Worm (Caenorhabditis elegans) whole organism, young adult: Measurements from ENCODE around the gene C10C6.13.

ENCODE experiments used
- B0019.2 ChIP-seq: fragments of 200-800 bp; sonication (Bioruptor generic); conservative IDR thresholded peaks from 2 replicates; pipeline ENCODE4 v1.3.6; 2022; ENCODE audit warnings: missing genetic modification reagents, missing genetic modification characterization, missing compliant biosample characterization
- C06A6.2 ChIP-seq: fragments of 200-800 bp; sonication (Bioruptor generic); conservative IDR thresholded peaks from 2 replicates; pipeline ENCODE4 v1.3.6; 2022; ENCODE audit warnings: missing genetic modification characterization, missing compliant biosample characterization
- F49E8.2 ChIP-seq: sonication (generic microtip); optimal IDR thresholded peaks from 3 replicates; lab custom pipeline; 2017; ENCODE audit warnings: missing genetic modification characterization, mild to moderate bottlenecking, missing compliant biosample characterization, antibody characterized with exemption, moderate library complexity; ENCODE audit not compliant: insufficient read depth
- ama-1 ChIP-seq, 3 experiments: fragments of 150-350 bp in 1 of 3; sonication (generic microtip) in 2 of 3; optimal IDR thresholded peaks; 2 replicates each; lab custom pipeline; 2014 to 2018; ENCODE audit warnings: missing biosample characterization in 2 of 3, missing genetic modification characterization in 2 of 3, missing genetic modification reagents in 2 of 3
- attf-5 ChIP-seq: fragments of 200-800 bp; sonication (Bioruptor generic); optimal IDR thresholded peaks from 2 replicates; lab custom pipeline; 2018; ENCODE audit warnings: mild to moderate bottlenecking, missing genetic modification characterization, missing compliant biosample characterization
- bed-1 ChIP-seq: fragments of 200-800 bp; sonication (Bioruptor generic); IDR thresholded peaks from 2 replicates; pipeline ENCODE4 v1.3.6; 2022; ENCODE audit warnings: missing genetic modification reagents, missing genetic modification characterization, missing compliant biosample characterization
- die-1 ChIP-seq: sonication (generic microtip); optimal IDR thresholded peaks from 2 replicates; lab custom pipeline; 2016; ENCODE audit warnings: missing genotype, mild to moderate bottlenecking, missing genetic modification characterization, missing compliant biosample characterization
- nfya-2 ChIP-seq: fragments of 200-800 bp; sonication (Bioruptor generic); IDR thresholded peaks from 2 replicates; pipeline ENCODE4 v1.3.6; 2022; ENCODE audit warnings: missing genetic modification reagents, missing genetic modification characterization, missing compliant biosample characterization
- nhr-80 ChIP-seq: sonication (generic microtip); optimal IDR thresholded peaks from 2 replicates; lab custom pipeline; 2016; ENCODE audit warnings: missing genetic modification characterization, missing compliant biosample characterization
- pha-4 ChIP-seq: fragments of 150-350 bp; sonication (generic microtip); optimal IDR thresholded peaks from 2 replicates; lab custom pipeline; 2014; ENCODE audit warnings: missing biosample characterization, missing genetic modification reagents, missing genetic modification characterization
- tbx-9 ChIP-seq: sonication (generic microtip); optimal IDR thresholded peaks from 2 replicates; lab custom pipeline; 2016; ENCODE audit warnings: borderline replicate concordance, missing genetic modification characterization, inconsistent platforms, missing compliant biosample characterization
- ztf-22 ChIP-seq: fragments of 200-800 bp; sonication (Bioruptor generic); optimal IDR thresholded peaks from 2 replicates; lab custom pipeline; 2018; ENCODE audit warnings: mild to moderate bottlenecking, missing genetic modification characterization, moderate library complexity, missing compliant biosample characterization

- TF ChIP-seq B0019.2 (GFP tag; lab: Robert Waterston, UW) (no peak), ztf-22 (no peak), tbx-9 (no peak), nhr-80 (tag; lab: Kevin White, UChicago) (no peak), pha-4 (no peak), bed-1 (GFP tag; lab: Robert Waterston, UW) (no peak), die-1 (tag; lab: Kevin White, UChicago) (no peak), nfya-2 (GFP tag; lab: Robert Waterston, UW) (no peak), attf-5 (GFP tag; lab: Kevin White, UChicago) (no peak), F49E8.2 (no peak), ama-1 (optimal IDR thresholded peaks at IDR 0.05; lab: Kevin White, UChicago) (no peak), ama-1 (GFP tag; optimal IDR thresholded peaks at IDR 0.05; lab: Kevin White, UChicago) (no peak), C06A6.2 (GFP tag; lab: Robert Waterston, UW) (no peak)
Observed at ce11 chrIV:11504416-11504815, 34.9 kb upstream of the C10C6.13 start, which contains the start of gene twk-25.
